Worm (Caenorhabditis elegans) whole organism, young adult: Measurements from ENCODE around the gene mod-1.

Source experiments
- B0019.2 ChIP-seq: fragments of 200-800 bp; sonication (Bioruptor generic); conservative IDR thresholded peaks from 2 replicates; pipeline ENCODE4 v1.3.6; 2022; ENCODE audit warnings: missing genetic modification reagents, missing genetic modification characterization, missing compliant biosample characterization
- B0336.3 ChIP-seq: fragments of 200-800 bp; sonication (Bioruptor generic); IDR thresholded peaks from 2 replicates; pipeline ENCODE4 v1.3.6; 2022; ENCODE audit warnings: missing genetic modification characterization, missing compliant biosample characterization
- F22D6.2 ChIP-seq: sonication (generic microtip); optimal IDR thresholded peaks from 2 replicates; lab custom pipeline; 2016; ENCODE audit warnings: mild to moderate bottlenecking, missing genetic modification characterization, missing compliant biosample characterization
- K11D2.4 ChIP-seq: fragments of 200-800 bp; sonication (Bioruptor generic); IDR thresholded peaks from 2 replicates; pipeline ENCODE4 v1.3.6; 2022; ENCODE audit warnings: missing genetic modification reagents, missing genetic modification characterization, missing compliant biosample characterization
- K12H6.12 ChIP-seq: fragments of 200-800 bp; sonication (Bioruptor generic); optimal IDR thresholded peaks from 2 replicates; lab custom pipeline; 2018; ENCODE audit warnings: mild to moderate bottlenecking, missing genetic modification characterization, missing compliant biosample characterization
- T07F8.4 ChIP-seq: sonication (generic microtip); optimal IDR thresholded peaks from 2 replicates; lab custom pipeline; 2016; ENCODE audit warnings: mild to moderate bottlenecking, missing genetic modification characterization, moderate library complexity, missing compliant biosample characterization
- T26A5.8 ChIP-seq: sonication (generic microtip); optimal IDR thresholded peaks from 2 replicates; lab custom pipeline; 2016; ENCODE audit warnings: missing genetic modification characterization, missing compliant biosample characterization
- Y53G8AR.9 ChIP-seq: fragments of 200-800 bp; sonication (Bioruptor generic); conservative IDR thresholded peaks from 2 replicates; pipeline ENCODE4 v1.3.6; 2022; ENCODE audit warnings: missing genetic modification reagents, missing genetic modification characterization, missing compliant biosample characterization
- ZK185.1 ChIP-seq: sonication (generic microtip); optimal IDR thresholded peaks from 2 replicates; lab custom pipeline; 2016; ENCODE audit warnings: mild to moderate bottlenecking, missing genetic modification characterization, missing compliant biosample characterization; ENCODE audit not compliant: poor library complexity, severe bottlenecking
- akir-1 ChIP-seq: fragments of 200-800 bp; sonication (Bioruptor generic); optimal IDR thresholded peaks from 2 replicates; lab custom pipeline; 2018; ENCODE audit warnings: mild to moderate bottlenecking, missing genetic modification characterization, moderate library complexity, missing compliant biosample characterization
- ama-1 ChIP-seq, 3 experiments: fragments of 150-350 bp in 1 of 3; sonication (generic microtip) in 2 of 3; optimal IDR thresholded peaks; 2 replicates each; lab custom pipeline; 2014 to 2018; ENCODE audit warnings: missing biosample characterization in 2 of 3, missing genetic modification characterization in 2 of 3, missing genetic modification reagents in 2 of 3
- cebp-1 ChIP-seq, 2 experiments: fragments of 200-800 bp in 1 of 2; sonication (Bioruptor generic) in 1 of 2; sonication (generic microtip) in 1 of 2; IDR thresholded peaks in 1 of 2; optimal IDR thresholded peaks in 1 of 2; 2 replicates each; pipeline versions ENCODE4 v1.3.6 to Lab custom; 2017 to 2022; ENCODE audit warnings: missing compliant biosample characterization in 2 of 2, missing genetic modification characterization in 2 of 2, mild to moderate bottlenecking in 1 of 2, missing genetic modification reagents in 1 of 2, moderate library complexity in 1 of 2
- ceh-27 ChIP-seq: fragments of 200-800 bp; sonication (Bioruptor generic); optimal IDR thresholded peaks from 2 replicates; lab custom pipeline; 2018; ENCODE audit warnings: mild to moderate bottlenecking, missing genetic modification characterization, moderate library complexity, missing compliant biosample characterization
- ceh-40 ChIP-seq: fragments of 200-800 bp; sonication (Bioruptor generic); IDR thresholded peaks from 2 replicates; pipeline ENCODE4 v1.3.6; 2022; ENCODE audit warnings: missing genetic modification characterization, missing compliant biosample characterization
- ceh-58 ChIP-seq: fragments of 200-800 bp; sonication (Bioruptor generic); IDR thresholded peaks from 2 replicates; pipeline ENCODE4 v1.3.6; 2022; ENCODE audit warnings: missing genetic modification characterization, missing compliant biosample characterization
- chd-7 ChIP-seq: sonication (generic microtip); optimal IDR thresholded peaks from 2 replicates; lab custom pipeline; 2016; ENCODE audit warnings: mild to moderate bottlenecking, missing genetic modification characterization, moderate library complexity, missing compliant biosample characterization
- efl-1 ChIP-seq: fragments of 150-350 bp; optimal IDR thresholded peaks from 2 replicates; lab custom pipeline; 2014; ENCODE audit warnings: missing biosample characterization, missing genetic modification reagents, missing genetic modification characterization
- egl-18 ChIP-seq: fragments of 200-800 bp; sonication (Bioruptor generic); IDR thresholded peaks from 2 replicates; pipeline ENCODE4 v1.3.6; 2022; ENCODE audit warnings: missing genetic modification reagents, missing genetic modification characterization, missing compliant biosample characterization
- egl-44 ChIP-seq: fragments of 200-800 bp; sonication (Bioruptor generic); IDR thresholded peaks from 2 replicates; pipeline ENCODE4 v1.3.6; 2022; ENCODE audit warnings: missing genetic modification reagents, missing genetic modification characterization, missing compliant biosample characterization
- egrh-3 ChIP-seq: fragments of 200-800 bp; sonication (Bioruptor generic); IDR thresholded peaks from 2 replicates; pipeline ENCODE4 v1.3.6; 2022; ENCODE audit warnings: missing genetic modification reagents, missing genetic modification characterization, missing compliant biosample characterization
- ekl-4 ChIP-seq: fragments of 200-800 bp; sonication (Bioruptor generic); IDR thresholded peaks from 2 replicates; pipeline ENCODE4 v1.3.6; 2022; ENCODE audit warnings: missing genetic modification reagents, missing genetic modification characterization, missing compliant biosample characterization
- gei-17 ChIP-seq: fragments of 200-800 bp; sonication (Bioruptor generic); optimal IDR thresholded peaks from 2 replicates; lab custom pipeline; 2018; ENCODE audit warnings: mild to moderate bottlenecking, missing genetic modification characterization, missing compliant biosample characterization
- hlh-12 ChIP-seq: sonication (generic microtip); optimal IDR thresholded peaks from 2 replicates; lab custom pipeline; 2016; ENCODE audit warnings: missing genetic modification characterization, missing compliant biosample characterization
- let-607 ChIP-seq, 2 experiments: fragments of 200-800 bp in 1 of 2; sonication (Bioruptor generic) in 1 of 2; sonication (generic microtip) in 1 of 2; optimal IDR thresholded peaks; 2 replicates each; lab custom pipeline; 2016 to 2018; ENCODE audit warnings: mild to moderate bottlenecking in 2 of 2, missing compliant biosample characterization in 2 of 2, missing genetic modification characterization in 2 of 2, moderate library complexity in 2 of 2, missing genotype in 1 of 2
- lin-40 ChIP-seq: sonication (generic microtip); optimal IDR thresholded peaks from 2 replicates; lab custom pipeline; 2016; ENCODE audit warnings: missing genetic modification characterization, mild to moderate bottlenecking, missing compliant biosample characterization, missing genotype, missing genetic modification reagents
- lir-1 ChIP-seq: fragments of 200-800 bp; sonication (Bioruptor generic); conservative IDR thresholded peaks from 2 replicates; pipeline ENCODE4 v1.3.6; 2022; ENCODE audit warnings: missing genetic modification reagents, missing genetic modification characterization, missing compliant biosample characterization
- madf-6 ChIP-seq: fragments of 200-800 bp; sonication (Bioruptor generic); IDR thresholded peaks from 2 replicates; pipeline ENCODE4 v1.3.6; 2022; ENCODE audit warnings: missing genetic modification reagents, missing genetic modification characterization, missing compliant biosample characterization
- mcd-1 ChIP-seq: fragments of 200-800 bp; sonication (Bioruptor generic); IDR thresholded peaks from 2 replicates; pipeline ENCODE4 v1.3.6; 2022; ENCODE audit warnings: missing genetic modification reagents, missing genetic modification characterization, missing compliant biosample characterization
- nfya-1 ChIP-seq: sonication (generic microtip); optimal IDR thresholded peaks from 2 replicates; lab custom pipeline; 2017; ENCODE audit warnings: antibody characterized with exemption, missing compliant biosample characterization, missing genetic modification characterization, borderline replicate concordance; ENCODE audit not compliant: insufficient read depth
- nfyb-1 ChIP-seq: fragments of 200-800 bp; sonication (Bioruptor generic); IDR thresholded peaks from 2 replicates; pipeline ENCODE4 v1.3.6; 2022; ENCODE audit warnings: missing genetic modification reagents, missing genetic modification characterization, missing compliant biosample characterization
- nhr-27 ChIP-seq: fragments of 200-800 bp; sonication (Bioruptor generic); optimal IDR thresholded peaks from 2 replicates; lab custom pipeline; 2018; ENCODE audit warnings: mild to moderate bottlenecking, missing genetic modification characterization, moderate library complexity, missing compliant biosample characterization
- pbrm-1 ChIP-seq: fragments of 200-800 bp; sonication (Bioruptor generic); IDR thresholded peaks from 2 replicates; pipeline ENCODE4 v1.3.6; 2022; ENCODE audit warnings: missing genetic modification reagents, missing genetic modification characterization, missing compliant biosample characterization
- rcor-1 ChIP-seq: fragments of 200-800 bp; sonication (Bioruptor generic); IDR thresholded peaks from 2 replicates; pipeline ENCODE4 v1.3.6; 2022; ENCODE audit warnings: missing genetic modification reagents, missing genetic modification characterization, missing compliant biosample characterization
- repo-1 ChIP-seq: sonication (generic microtip); optimal IDR thresholded peaks from 2 replicates; lab custom pipeline; 2017; ENCODE audit warnings: mild to moderate bottlenecking, missing genetic modification characterization, missing compliant biosample characterization
- sdz-38 ChIP-seq: sonication (generic microtip); optimal IDR thresholded peaks from 2 replicates; lab custom pipeline; 2016; ENCODE audit warnings: missing genotype, missing genetic modification characterization, missing compliant biosample characterization
- tbp1 ChIP-seq: fragments of 200-800 bp; sonication (Bioruptor generic); optimal IDR thresholded peaks from 2 replicates; lab custom pipeline; 2018; ENCODE audit warnings: mild to moderate bottlenecking, missing genetic modification characterization, missing compliant biosample characterization
- tlf-1 ChIP-seq: fragments of 200-800 bp; sonication (Bioruptor generic); optimal IDR thresholded peaks from 2 replicates; lab custom pipeline; 2018; ENCODE audit warnings: mild to moderate bottlenecking, missing genetic modification characterization, missing compliant biosample characterization
- xnd-1 ChIP-seq: sonication (generic microtip); optimal IDR thresholded peaks from 2 replicates; lab custom pipeline; 2016; ENCODE audit warnings: missing genotype, missing genetic modification reagents, missing genetic modification characterization, missing compliant biosample characterization
- zfh-2 ChIP-seq: fragments of 200-800 bp; sonication (Bioruptor generic); conservative IDR thresholded peaks from 2 replicates; pipeline ENCODE4 v1.3.6; 2022; ENCODE audit warnings: missing genetic modification reagents, missing genetic modification characterization, missing compliant biosample characterization
- ztf-26 ChIP-seq: sonication (generic microtip); optimal IDR thresholded peaks from 2 replicates; lab custom pipeline; 2017; ENCODE audit warnings: missing genetic modification characterization, missing compliant biosample characterization
- ztf-6 ChIP-seq: fragments of 200-800 bp; sonication (Bioruptor generic); IDR thresholded peaks from 2 replicates; pipeline ENCODE4 v1.3.6; 2022; ENCODE audit warnings: missing genetic modification reagents, missing genetic modification characterization, missing compliant biosample characterization

Gene mod-1

DNA sequence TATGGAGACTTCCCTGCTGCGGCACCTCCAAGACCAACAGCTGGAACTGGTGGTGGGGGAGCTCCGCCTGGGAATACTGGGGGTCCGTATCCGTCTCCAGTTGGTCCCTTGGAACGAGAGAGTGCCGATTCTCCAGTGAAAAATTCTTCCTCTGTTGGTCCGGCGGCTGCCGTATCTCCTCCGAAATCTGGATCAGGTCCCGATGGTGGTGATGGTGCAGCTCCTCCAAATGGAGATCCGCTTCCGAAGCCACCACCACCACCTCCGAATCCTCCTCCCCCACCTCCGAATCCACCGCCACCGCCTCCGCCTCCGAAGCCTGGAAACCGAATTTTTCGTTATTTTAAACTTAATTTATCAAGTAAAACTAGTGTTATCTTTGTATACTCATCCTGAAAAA, 26.6 kb upstream of the mod-1 start:
- TF ChIP-seq zfh-2 (GFP tag; lab: Robert Waterston, UW) (peak; percentile 88), Y53G8AR.9 (no peak), pbrm-1 (GFP tag; lab: Robert Waterston, UW) (no peak), egrh-3 (peak; percentile 83)

DNA sequence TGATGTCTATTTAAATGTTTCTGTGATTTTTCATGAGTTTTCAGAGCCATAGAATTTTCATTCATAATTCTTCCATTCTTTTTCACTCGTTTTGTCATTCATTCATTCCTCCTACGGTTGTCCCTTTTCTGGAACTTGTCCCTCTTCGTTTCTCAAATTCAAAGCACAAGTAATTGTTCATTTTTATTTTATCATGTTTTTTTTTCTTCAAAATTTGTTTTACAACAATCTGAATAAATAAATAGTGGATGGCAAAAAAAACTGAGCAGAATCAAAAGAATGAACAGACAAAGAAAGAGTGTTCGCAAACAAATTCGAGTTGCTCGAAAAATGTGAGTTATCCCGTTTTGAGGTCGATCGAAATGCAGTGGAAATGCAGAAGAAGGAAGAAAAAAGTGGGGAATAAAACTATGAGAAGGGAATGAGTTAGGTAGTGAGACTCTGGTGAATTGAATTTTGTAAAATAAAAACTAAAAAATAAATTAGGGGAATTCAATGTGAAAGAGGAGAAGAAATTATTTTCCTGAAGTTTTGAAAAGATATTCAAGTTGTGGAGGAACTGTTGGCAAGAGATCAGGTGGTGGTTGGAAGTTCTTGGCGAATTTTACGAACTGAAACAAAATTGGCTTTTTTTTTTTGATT, 25.7 kb upstream of the mod-1 start:
- TF ChIP-seq ztf-26 (tag; lab: Kevin White, UChicago) (peak; percentile 70), F22D6.2 (peak; percentile 5), tlf-1 (GFP tag; lab: Kevin White, UChicago) (peak; percentile 51), mcd-1 (peak; percentile 22; the same call in 1 of the 2 replicates), rcor-1 (GFP tag; lab: Robert Waterston, UW) (no peak), lin-40 (peak; percentile 3), chd-7 (tag; lab: Kevin White, UChicago) (peak; percentile 48), cebp-1 (GFP tag; IDR thresholded peaks at IDR 0.05; lab: Robert Waterston, UW) (no peak), cebp-1 (tag; optimal IDR thresholded peaks at IDR 0.05; lab: Kevin White, UChicago) (peak; percentile 43), hlh-12 (tag; lab: Kevin White, UChicago) (no peak), akir-1 (no peak), egl-18 (no peak), B0019.2 (GFP tag; lab: Robert Waterston, UW) (no peak), repo-1 (tag; lab: Kevin White, UChicago) (peak; percentile 67), nfyb-1 (GFP tag; lab: Robert Waterston, UW) (peak; percentile 44; the same call in 1 of the 2 replicates), let-607 (tag; optimal IDR thresholded peaks at IDR 0.05; lab: Kevin White, UChicago) (peak in 1 of 2 experiments; percentile 36), ekl-4 (GFP tag; lab: Robert Waterston, UW) (0 out of 2 replicates have a peak, but pooled peaks have one; percentile 27), ceh-27 (GFP tag; lab: Kevin White, UChicago) (no peak), gei-17 (GFP tag; lab: Kevin White, UChicago) (peak; percentile 59), ZK185.1 (tag; lab: Kevin White, UChicago) (peak; percentile 4), ama-1 (optimal IDR thresholded peaks at IDR 0.05; lab: Kevin White, UChicago) (peak; percentile 93), ama-1 (GFP tag; optimal IDR thresholded peaks at IDR 0.05; lab: Kevin White, UChicago) (no peak), B0336.3 (GFP tag; lab: Robert Waterston, UW) (peak; percentile 18; the same call in 1 of the 2 replicates), lir-1 (GFP tag; lab: Robert Waterston, UW) (no peak), ceh-40 (GFP tag; lab: Robert Waterston, UW) (0 out of 2 replicates have a peak, but pooled peaks have one; percentile 5), Y53G8AR.9 (peak; percentile 67; the same call in 1 of the 2 replicates)
- TF ChIP-seq, all 124 proteins: peak for 17

DNA sequence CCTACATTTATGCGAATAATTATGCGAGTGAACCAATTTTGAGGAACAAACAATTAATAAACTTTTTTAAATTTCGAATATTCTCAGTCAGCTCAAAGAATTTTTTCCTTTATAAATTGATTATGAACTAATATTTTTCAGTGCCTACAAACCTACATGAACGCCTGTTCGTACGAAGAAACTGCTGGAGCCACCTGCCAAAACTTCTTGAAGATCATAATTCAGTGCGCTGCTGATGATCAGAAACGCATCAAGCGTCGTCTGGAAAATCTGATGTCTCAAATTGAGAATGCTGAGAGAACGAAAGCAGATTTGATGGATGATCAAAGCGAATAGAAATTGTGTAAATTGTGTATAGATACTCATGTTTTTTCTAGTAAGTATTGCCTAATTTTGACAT, 25.1 kb upstream of the mod-1 start:
- TF ChIP-seq K11D2.4 (GFP tag; lab: Robert Waterston, UW) (no peak), ceh-58 (GFP tag; lab: Robert Waterston, UW) (no peak), T26A5.8 (tag; lab: Kevin White, UChicago) (no peak), xnd-1 (tag; lab: Kevin White, UChicago) (no peak), nfya-1 (tag; lab: Kevin White, UChicago) (no peak), lir-1 (GFP tag; lab: Robert Waterston, UW) (no peak), T07F8.4 (no peak), madf-6 (GFP tag; lab: Robert Waterston, UW) (no peak), ztf-6 (no peak), tbp1 (GFP tag; lab: Kevin White, UChicago) (no peak), K12H6.12 (no peak), efl-1 (no peak), nhr-27 (tag; lab: Kevin White, UChicago) (no peak), sdz-38 (tag; lab: Kevin White, UChicago) (no peak), egl-44 (GFP tag; lab: Robert Waterston, UW) (no peak)
